Worm (Caenorhabditis elegans): ENCODE data around the gene cand-1.

ce11 chrV:16834989-16835388 lies 32.3 kb downstream of the cand-1 start, which contains the start of gene tni-3:
- TF ChIP-seq dmd-4 (tag; optimal IDR thresholded peaks at IDR 0.05) (no peak), ceh-16 (tag; optimal IDR thresholded peaks at IDR 0.05) (no peak), nhr-21 (tag; optimal IDR thresholded peaks at IDR 0.05) (no peak), ama-1 (optimal IDR thresholded peaks at IDR 0.05) (no peak), unc-62 (GFP tag; optimal IDR thresholded peaks at IDR 0.05) (no peak), crh-2 (tag; optimal IDR thresholded peaks at IDR 0.05) (no peak), lin-39 (tag; optimal IDR thresholded peaks at IDR 0.05) (no peak), elt-3 (tag; optimal IDR thresholded peaks at IDR 0.05) (no peak), blmp-1 (tag; optimal IDR thresholded peaks at IDR 0.05; ENCODE audit: insufficient read depth) (no peak), R02D3.7 (tag; optimal IDR thresholded peaks at IDR 0.05) (no peak), unc-39 (tag; optimal IDR thresholded peaks at IDR 0.05) (no peak), sem-4 (tag; optimal IDR thresholded peaks at IDR 0.05) (no peak), nhr-12 (tag; optimal IDR thresholded peaks at IDR 0.05) (no peak), nhr-77 (tag; optimal IDR thresholded peaks at IDR 0.05) (no peak)
